Worm (Caenorhabditis elegans) whole organism, L4/young adult: ENCODE data around the gene sec-16A.1.

Source experiments
- W03F9.2 ChIP-seq: fragments of 150-350 bp; optimal IDR thresholded peaks from 2 replicates; lab custom pipeline; 2014; ENCODE audit warnings: missing biosample characterization, missing genetic modification characterization
- dao-5 ChIP-seq: sonication (generic microtip); optimal IDR thresholded peaks from 2 replicates; lab custom pipeline; 2016; ENCODE audit warnings: missing genotype, missing genetic modification characterization, moderate library complexity, missing compliant biosample characterization
- him-1 ChIP-seq: sonication (generic microtip); optimal IDR thresholded peaks from 2 replicates; lab custom pipeline; 2016; ENCODE audit warnings: missing genotype, missing genetic modification reagents, missing genetic modification characterization, missing compliant biosample characterization

DNA sequence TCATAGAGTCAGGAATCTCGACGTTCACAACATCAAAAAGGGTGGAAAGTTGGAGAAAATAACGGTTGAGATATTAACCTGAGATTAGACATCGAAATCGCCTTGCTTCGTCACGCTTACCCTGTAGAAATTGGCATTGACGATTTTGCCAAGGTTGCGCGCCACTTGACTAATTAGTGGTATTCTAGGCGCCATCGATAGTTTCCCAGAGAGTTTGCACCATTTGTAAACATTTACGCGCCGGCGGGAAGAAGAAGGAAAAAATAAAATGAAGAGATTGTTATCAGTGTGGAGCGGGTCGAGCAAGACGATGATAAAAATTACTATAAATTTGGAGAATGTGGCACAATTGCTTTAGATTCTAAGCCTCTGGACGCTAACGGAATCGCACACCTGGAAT, 15.4 kb upstream of the sec-16A.1 start:
- no peak for TF ChIP-seq him-1 (tag; lab: Kevin White, UChicago)
- no peak for TF ChIP-seq W03F9.2 (tag; lab: Kevin White, UChicago)
- no peak for TF ChIP-seq dao-5 (tag; lab: Kevin White, UChicago)
